Fruit fly (Drosophila melanogaster) whole organism, prepupa: ENCODE results near the gene mldr.
A peak's percentile ranks its signal among the peaks of the same experiment; 100 is the strongest.

Source experiments
- Blimp-1 ChIP-seq: fragments of 200-800 bp; sonication (Bioruptor generic); optimal IDR thresholded peaks from 3 replicates; lab custom pipeline; 2017; ENCODE audit warnings: missing biosample characterization, missing genetic modification characterization, mild to moderate bottlenecking, moderate library complexity, missing genetic modification reagents
- CG10669 ChIP-seq: fragments of 200-800 bp; sonication (Bioruptor generic); optimal IDR thresholded peaks from 3 replicates; lab custom pipeline; 2018; ENCODE audit warnings: missing biosample characterization, mild to moderate bottlenecking, missing genetic modification characterization, moderate library complexity
- CG11294 ChIP-seq: fragments of 200-800 bp; sonication (Bioruptor generic); IDR thresholded peaks from 2 replicates; pipeline ENCODE4 v1.3.6; 2022; ENCODE audit warnings: missing biosample characterization, missing genetic modification characterization
- CG11762 ChIP-seq: fragments of 200-800 bp; sonication (Bioruptor generic); optimal IDR thresholded peaks from 3 replicates; lab custom pipeline; 2016; ENCODE audit warnings: missing biosample characterization, missing genetic modification characterization; ENCODE audit not compliant: insufficient read depth
- CG11902 ChIP-seq: fragments of 200-800 bp; sonication (Bioruptor generic); optimal IDR thresholded peaks from 3 replicates; lab custom pipeline; 2016; ENCODE audit warnings: missing biosample characterization, missing genetic modification characterization
- CG15336 ChIP-seq: fragments of 200-800 bp; sonication (Bioruptor generic); IDR thresholded peaks from 2 replicates; pipeline ENCODE4 v1.3.6; 2022; ENCODE audit warnings: missing biosample characterization, missing genetic modification characterization
- CG16779 ChIP-seq: fragments of 200-800 bp; sonication (Bioruptor generic); optimal IDR thresholded peaks from 3 replicates; lab custom pipeline; 2017; ENCODE audit warnings: missing biosample characterization, mild to moderate bottlenecking, missing genetic modification characterization
- CG31627 ChIP-seq: fragments of 200-800 bp; sonication (Bioruptor generic); optimal IDR thresholded peaks from 3 replicates; lab custom pipeline; 2016; ENCODE audit warnings: missing biosample characterization, missing genetic modification characterization
- CG32006 ChIP-seq: fragments of 200-800 bp; sonication (Bioruptor generic); optimal IDR thresholded peaks from 3 replicates; lab custom pipeline; 2017; ENCODE audit warnings: missing biosample characterization, mild to moderate bottlenecking, missing genetic modification characterization
- CG34406 ChIP-seq: fragments of 200-800 bp; sonication (Bioruptor generic); optimal IDR thresholded peaks from 3 replicates; lab custom pipeline; 2016; ENCODE audit warnings: missing biosample characterization, missing genetic modification characterization
- CG6808 ChIP-seq: fragments of 200-800 bp; sonication (Bioruptor generic); optimal IDR thresholded peaks from 3 replicates; lab custom pipeline; 2017; ENCODE audit warnings: missing biosample characterization, missing genetic modification characterization, mild to moderate bottlenecking, moderate library complexity, missing genetic modification reagents
- CG6854 ChIP-seq: fragments of 200-800 bp; sonication (Bioruptor generic); optimal IDR thresholded peaks from 2 replicates; lab custom pipeline; 2017; ENCODE audit warnings: missing biosample characterization, mild to moderate bottlenecking, missing genetic modification characterization
- CG7368 ChIP-seq: fragments of 200-800 bp; sonication (Bioruptor generic); optimal IDR thresholded peaks from 3 replicates; lab custom pipeline; 2016; ENCODE audit warnings: missing biosample characterization, missing genetic modification characterization
- CG8119 ChIP-seq: fragments of 200-800 bp; sonication (Bioruptor generic); IDR thresholded peaks from 3 replicates; pipeline ENCODE4 v1.3.6; 2022; ENCODE audit warnings: missing biosample characterization, missing genetic modification characterization
- CG8319 ChIP-seq: fragments of 200-800 bp; sonication (Bioruptor generic); optimal IDR thresholded peaks from 3 replicates; lab custom pipeline; 2016; ENCODE audit warnings: missing biosample characterization, missing genetic modification characterization
- CG8632 ChIP-seq: fragments of 200-800 bp; sonication (Bioruptor generic); optimal IDR thresholded peaks from 3 replicates; lab custom pipeline; 2016; ENCODE audit warnings: missing biosample characterization, missing genetic modification characterization
- Eip75B ChIP-seq: fragments of 200-800 bp; sonication (Bioruptor generic); optimal IDR thresholded peaks from 3 replicates; lab custom pipeline; 2016; ENCODE audit warnings: missing biosample characterization, missing genetic modification characterization
- Eip78C ChIP-seq: fragments of 200-800 bp; sonication (Bioruptor generic); peaks from one replicate; lab custom pipeline; 2016; ENCODE audit warnings: missing biosample characterization, missing genetic modification characterization
- Eip93F ChIP-seq: fragments of 200-800 bp; sonication (Bioruptor generic); optimal IDR thresholded peaks from 2 replicates; lab custom pipeline; 2016; ENCODE audit warnings: missing biosample characterization, mild to moderate bottlenecking, missing genetic modification characterization
- Ets21C ChIP-seq: fragments of 200-800 bp; sonication (Bioruptor generic); optimal IDR thresholded peaks from 3 replicates; lab custom pipeline; 2016; ENCODE audit warnings: missing biosample characterization, missing genetic modification characterization
- Ets96B ChIP-seq: fragments of 200-800 bp; optimal IDR thresholded peaks from 2 replicates; lab custom pipeline; 2019; ENCODE audit warnings: missing biosample characterization, mild to moderate bottlenecking, missing genetic modification characterization, moderate library complexity
- Gug ChIP-seq: fragments of 200-800 bp; sonication (Bioruptor generic); IDR thresholded peaks from 2 replicates; pipeline ENCODE4 v1.3.6; 2022; ENCODE audit warnings: missing biosample characterization, missing genetic modification characterization
- Hr38 ChIP-seq: sonication (Bioruptor generic); optimal IDR thresholded peaks from 2 replicates; lab custom pipeline; 2016; ENCODE audit warnings: missing biosample characterization, missing genetic modification characterization
- Hr39 ChIP-seq: fragments of 200-800 bp; sonication (Bioruptor generic); optimal IDR thresholded peaks from 2 replicates; lab custom pipeline; 2016; ENCODE audit warnings: missing biosample characterization, missing genetic modification characterization
- Lpt ChIP-seq: fragments of 200-800 bp; sonication (Bioruptor generic); optimal IDR thresholded peaks from 3 replicates; lab custom pipeline; 2016; ENCODE audit warnings: missing biosample characterization, missing genetic modification characterization
- Met ChIP-seq: fragments of 200-800 bp; sonication (Bioruptor generic); optimal IDR thresholded peaks from 3 replicates; lab custom pipeline; 2016; ENCODE audit warnings: missing biosample characterization, missing genetic modification characterization
- OdsH ChIP-seq: fragments of 200-800 bp; sonication (Bioruptor generic); optimal IDR thresholded peaks from 3 replicates; lab custom pipeline; 2016; ENCODE audit warnings: missing biosample characterization, missing genetic modification characterization
- Smox ChIP-seq: fragments of 200-800 bp; sonication (Bioruptor generic); optimal IDR thresholded peaks from 3 replicates; lab custom pipeline; 2016; ENCODE audit warnings: missing biosample characterization, missing genetic modification characterization
- Sox102F ChIP-seq: fragments of 200-800 bp; sonication (Bioruptor generic); optimal IDR thresholded peaks from 2 replicates; lab custom pipeline; 2016; ENCODE audit warnings: missing biosample characterization, mild to moderate bottlenecking, missing genetic modification characterization
- Sox15 ChIP-seq: fragments of 200-800 bp; sonication (Bioruptor generic); optimal IDR thresholded peaks from 3 replicates; lab custom pipeline; 2016; ENCODE audit warnings: missing biosample characterization, missing genetic modification characterization
- achi ChIP-seq: fragments of 200-800 bp; sonication (Bioruptor generic); optimal IDR thresholded peaks from 3 replicates; lab custom pipeline; 2016; ENCODE audit warnings: missing biosample characterization, missing genetic modification characterization
- acj6 ChIP-seq: fragments of 200-800 bp; sonication (Bioruptor generic); optimal IDR thresholded peaks from 3 replicates; lab custom pipeline; 2016; ENCODE audit warnings: missing biosample characterization, missing genetic modification characterization
- cyc ChIP-seq: fragments of 200-800 bp; sonication (Bioruptor generic); optimal IDR thresholded peaks from 3 replicates; lab custom pipeline; 2016; ENCODE audit warnings: missing biosample characterization, missing genetic modification characterization
- dac ChIP-seq: fragments of 200-800 bp; sonication (Bioruptor generic); optimal IDR thresholded peaks from 2 replicates; lab custom pipeline; 2017; ENCODE audit warnings: missing biosample characterization, mild to moderate bottlenecking, missing genetic modification characterization
- dsx ChIP-seq: fragments of 200-800 bp; optimal IDR thresholded peaks from 3 replicates; lab custom pipeline; 2019; ENCODE audit warnings: missing biosample characterization, mild to moderate bottlenecking, missing genetic modification characterization, moderate library complexity; ENCODE audit not compliant: poor library complexity, severe bottlenecking
- eg ChIP-seq: fragments of 200-800 bp; sonication (Bioruptor generic); IDR thresholded peaks from 3 replicates; pipeline ENCODE4 v1.3.6; 2022; ENCODE audit warnings: missing biosample characterization, missing genetic modification characterization
- esn ChIP-seq: fragments of 200-800 bp; sonication (Bioruptor generic); optimal IDR thresholded peaks from 2 replicates; lab custom pipeline; 2016; ENCODE audit warnings: missing biosample characterization, mild to moderate bottlenecking, missing genetic modification characterization, moderate library complexity
- fd59A ChIP-seq: fragments of 200-800 bp; sonication (Bioruptor generic); optimal IDR thresholded peaks from 2 replicates; lab custom pipeline; 2017; ENCODE audit warnings: missing biosample characterization, mild to moderate bottlenecking, missing genetic modification characterization, missing genetic modification reagents
- fd85E ChIP-seq: fragments of 200-800 bp; sonication (Bioruptor generic); optimal IDR thresholded peaks from 3 replicates; lab custom pipeline; 2016; ENCODE audit warnings: missing biosample characterization, missing genetic modification characterization
- fkh ChIP-seq: fragments of 200-800 bp; sonication (Bioruptor generic); optimal IDR thresholded peaks from 3 replicates; lab custom pipeline; 2017; ENCODE audit warnings: missing biosample characterization, mild to moderate bottlenecking, missing genetic modification characterization, moderate library complexity
- lz ChIP-seq: fragments of 200-800 bp; sonication (Bioruptor generic); optimal IDR thresholded peaks from 3 replicates; lab custom pipeline; 2016; ENCODE audit warnings: missing biosample characterization, missing genetic modification characterization
- net ChIP-seq: fragments of 200-800 bp; sonication (Bioruptor generic); optimal IDR thresholded peaks from 3 replicates; lab custom pipeline; 2016; ENCODE audit warnings: missing biosample characterization, missing genetic modification characterization
- pdm3 ChIP-seq: fragments of 200-800 bp; sonication (Bioruptor generic); optimal IDR thresholded peaks from 3 replicates; lab custom pipeline; 2016; ENCODE audit warnings: missing biosample characterization, missing genetic modification characterization
- salr ChIP-seq, 2 experiments: fragments of 200-800 bp; sonication (Bioruptor generic); optimal IDR thresholded peaks; 3 replicates each; lab custom pipeline; 2016 to 2018; ENCODE audit warnings: missing biosample characterization in 2 of 2, missing genetic modification characterization in 2 of 2, mild to moderate bottlenecking in 1 of 2
- spab ChIP-seq: fragments of 200-800 bp; sonication (Bioruptor generic); optimal IDR thresholded peaks from 2 replicates; lab custom pipeline; 2017; ENCODE audit warnings: missing biosample characterization, mild to moderate bottlenecking, missing genetic modification characterization, missing genetic modification reagents
- ss ChIP-seq, 2 experiments: fragments of 200-800 bp; sonication (Bioruptor generic); optimal IDR thresholded peaks; 2 replicates in 1 of 2; 3 replicates in 1 of 2; lab custom pipeline; 2017 to 2018; ENCODE audit warnings: mild to moderate bottlenecking in 2 of 2, missing biosample characterization in 2 of 2, missing genetic modification characterization in 2 of 2, moderate library complexity in 1 of 2
- svp ChIP-seq: fragments of 200-800 bp; sonication (Bioruptor generic); peaks from one replicate; lab custom pipeline; 2016; ENCODE audit warnings: missing biosample characterization, missing genetic modification characterization
- topi ChIP-seq: fragments of 200-800 bp; sonication (Bioruptor generic); optimal IDR thresholded peaks from 3 replicates; lab custom pipeline; 2016; ENCODE audit warnings: missing biosample characterization, missing genetic modification characterization

The mldr gene

dm6 chrX:6339970-6340548, 49.0 kb downstream of the mldr start (continued):
- TF ChIP-seq ss (GFP tag; optimal IDR thresholded peaks at IDR 0.05; lab: Kevin White, UChicago), result peak; percentile 26 to 53
- TF ChIP-seq Ets21C (GFP tag; lab: Kevin White, UChicago), result no peak
- no peak for TF ChIP-seq CG16779 (tag; lab: Kevin White, UChicago)
- TF ChIP-seq Lpt (GFP tag; lab: Kevin White, UChicago), result peak; percentile 63
- TF ChIP-seq CG8632, result peak; percentile 14
- peak; percentile 82 for TF ChIP-seq svp
- TF ChIP-seq eg (GFP tag; lab: Robert Waterston, UW), result peak; percentile 83
- peak; percentile 12 for TF ChIP-seq CG11762 (GFP tag; lab: Kevin White, UChicago)

dm6 chrX:6340593-6341068, 49.5 kb downstream of the mldr start:
- TF ChIP-seq spab (GFP tag; lab: Kevin White, UChicago), result peak; percentile 83
- peak; percentile 87 for TF ChIP-seq CG8119 (GFP tag; lab: Robert Waterston, UW)
- peak; percentile 50 for TF ChIP-seq fkh
- peak; percentile 82 for TF ChIP-seq fd59A (GFP tag; lab: Kevin White, UChicago)
- TF ChIP-seq Sox102F (GFP tag; lab: Kevin White, UChicago), result peak; percentile 85
- peak; percentile 88 for TF ChIP-seq pdm3 (GFP tag; lab: Kevin White, UChicago)
- TF ChIP-seq Blimp-1 (GFP tag; lab: Kevin White, UChicago), result peak; percentile 56
- peak; percentile 87 for TF ChIP-seq CG16779 (tag; lab: Kevin White, UChicago)
- peak; percentile 93 for TF ChIP-seq CG6808 (GFP tag; lab: Kevin White, UChicago)
- peak; percentile 61 for TF ChIP-seq Eip93F (GFP tag; lab: Kevin White, UChicago)
- no peak for TF ChIP-seq Hr38 (GFP tag; lab: Kevin White, UChicago)
- TF ChIP-seq Eip75B (GFP tag; lab: Kevin White, UChicago), result peak; percentile 78
- peak; percentile 92 for TF ChIP-seq svp
- TF ChIP-seq CG10669 (GFP tag; lab: Kevin White, UChicago), result peak; percentile 84
- TF ChIP-seq esn (GFP tag; lab: Kevin White, UChicago), result peak; percentile 91
- peak; percentile 68 for TF ChIP-seq CG8319 (GFP tag; lab: Kevin White, UChicago)
- TF ChIP-seq achi (GFP tag; lab: Kevin White, UChicago), result peak; percentile 89
- TF ChIP-seq dsx (GFP tag; lab: Kevin White, UChicago), result peak; percentile 79
- peak; percentile 82 for TF ChIP-seq CG6854 (GFP tag; lab: Kevin White, UChicago)
- peak; percentile 89 for TF ChIP-seq Met
- peak; percentile 89 for TF ChIP-seq dac (GFP tag; lab: Kevin White, UChicago)
- TF ChIP-seq lz (GFP tag; lab: Kevin White, UChicago), result peak; percentile 88
- peak; percentile 96 for TF ChIP-seq Eip78C (GFP tag; lab: Kevin White, UChicago)
- peak; percentile 90 for TF ChIP-seq CG34406
- TF ChIP-seq OdsH (GFP tag; lab: Kevin White, UChicago), result peak; percentile 87
- TF ChIP-seq net (GFP tag; lab: Kevin White, UChicago), result peak; percentile 81
- TF ChIP-seq CG7368, result peak; percentile 73
- TF ChIP-seq fd85E (GFP tag; lab: Kevin White, UChicago), result peak; percentile 53
- peak; percentile 62 for TF ChIP-seq Gug (GFP tag; lab: Robert Waterston, UW)
- peak; percentile 86 for TF ChIP-seq CG15336
- TF ChIP-seq Smox (GFP tag; lab: Kevin White, UChicago), result peak; percentile 84
- TF ChIP-seq topi (GFP tag; lab: Kevin White, UChicago), result peak; percentile 86
- peak; percentile 81 to 90 for TF ChIP-seq ss (GFP tag; optimal IDR thresholded peaks at IDR 0.05; lab: Kevin White, UChicago)
- TF ChIP-seq CG8632, result peak; percentile 87
- peak; percentile 66 to 86 for TF ChIP-seq salr (GFP tag; optimal IDR thresholded peaks at IDR 0.05; lab: Kevin White, UChicago)
- peak; percentile 60 for TF ChIP-seq CG11294 (GFP tag; lab: Robert Waterston, UW)
- peak; percentile 66 for TF ChIP-seq CG11902 (GFP tag; lab: Kevin White, UChicago)
- peak; percentile 75 for TF ChIP-seq Sox15
- TF ChIP-seq Ets96B (tag; lab: Kevin White, UChicago), result peak; percentile 82
- peak; percentile 76 for TF ChIP-seq cyc (GFP tag; lab: Kevin White, UChicago)
- TF ChIP-seq Ets21C (GFP tag; lab: Kevin White, UChicago), result peak; percentile 64
- peak; percentile 85 for TF ChIP-seq acj6 (GFP tag; lab: Kevin White, UChicago)
- TF ChIP-seq CG11762 (GFP tag; lab: Kevin White, UChicago), result peak; percentile 74
- peak; percentile 73 for TF ChIP-seq Hr39 (GFP tag; lab: Kevin White, UChicago)
- peak; percentile 75 for TF ChIP-seq CG31627 (GFP tag; lab: Kevin White, UChicago)
- TF ChIP-seq CG32006, result peak; percentile 95
